Worm (Caenorhabditis elegans): ENCODE measurements around the gene gipc-2.

DNA sequence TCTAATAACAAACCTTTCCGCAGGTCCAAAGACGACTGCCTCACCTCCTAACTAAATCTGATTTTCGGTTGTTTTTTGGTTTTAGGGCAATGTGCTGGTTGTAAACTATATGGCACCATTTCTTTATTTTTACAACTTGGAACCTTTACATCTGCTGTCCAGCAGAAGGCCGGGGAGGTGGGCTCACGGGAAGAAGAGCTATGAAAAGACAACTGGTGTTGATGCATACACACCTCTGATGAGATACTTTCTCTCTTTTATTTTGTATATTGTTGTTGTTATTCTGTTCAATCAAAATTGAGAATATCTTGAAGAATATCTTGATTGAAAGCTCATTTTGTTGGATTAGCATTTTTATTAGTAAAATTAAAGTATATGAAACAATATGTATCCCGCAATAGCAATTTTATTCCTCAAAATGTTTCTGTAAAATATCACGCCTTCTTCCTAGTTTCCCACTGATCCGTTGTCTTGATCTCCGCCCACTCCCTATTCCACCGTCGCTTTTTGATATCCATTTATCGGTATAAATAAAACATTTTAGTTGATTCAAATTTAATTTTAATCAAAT, 49.8 kb downstream of the gipc-2 start, which contains the start of gene dhp-2:
- TF ChIP-seq ama-1 (optimal IDR thresholded peaks at IDR 0.05) (no peak), ceh-13 (GFP tag; optimal IDR thresholded peaks at IDR 0.05) (no peak), flt-1 (GFP tag; IDR thresholded peaks at IDR 0.05) (no peak), hmbx-1 (tag; optimal IDR thresholded peaks at IDR 0.05) (no peak), F13C5.2 (tag; optimal IDR thresholded peaks at IDR 0.05) (no peak), sea-1 (GFP tag; conservative IDR thresholded peaks at IDR 0.05) (no peak), scrt-1 (GFP tag; IDR thresholded peaks at IDR 0.05) (no peak), hmg-4 (GFP tag; optimal IDR thresholded peaks at IDR 0.05) (no peak), hnd-1 (tag; optimal IDR thresholded peaks at IDR 0.05) (no peak), pes-1 (GFP tag; IDR thresholded peaks at IDR 0.05) (no peak), tra-4 (tag; optimal IDR thresholded peaks at IDR 0.05) (no peak)
